Fruit fly (Drosophila melanogaster): ENCODE measurements around the gene CG15198.

DNA sequence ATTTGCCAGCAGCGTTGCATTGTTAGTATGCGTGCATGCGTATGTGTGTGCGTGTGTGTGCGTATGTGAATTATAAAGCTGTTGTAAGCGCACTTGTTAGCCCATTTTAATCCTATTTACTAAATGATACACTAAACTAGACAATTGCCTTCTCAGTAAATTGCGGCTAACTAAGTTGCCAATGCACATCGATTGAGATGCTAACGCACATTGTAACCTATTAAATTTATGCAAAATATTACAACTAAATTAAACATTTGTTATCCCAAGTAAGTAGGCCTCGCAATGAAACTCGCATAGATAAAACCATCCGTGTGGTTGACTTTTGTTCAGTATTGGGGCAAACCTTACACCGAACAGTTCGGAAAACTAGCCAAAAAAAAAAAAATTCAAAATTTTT lies at the start of gene CG15198:
- TF ChIP-seq CG33017 (tag; optimal IDR thresholded peaks at IDR 0.05), result no peak
- no peak for TF ChIP-seq CG14711 (tag; optimal IDR thresholded peaks at IDR 0.05)
- TF ChIP-seq ovo (GFP tag; optimal IDR thresholded peaks at IDR 0.05), result no peak
- no peak for TF ChIP-seq bab1 (GFP tag; optimal IDR thresholded peaks at IDR 0.05)
- no peak for TF ChIP-seq toe (GFP tag; optimal IDR thresholded peaks at IDR 0.05)
- TF ChIP-seq CG7045 (GFP tag; optimal IDR thresholded peaks at IDR 0.05), result no peak
- TF ChIP-seq CG5204 (GFP tag; optimal IDR thresholded peaks at IDR 0.05), result no peak
- no peak for TF ChIP-seq pad (GFP tag; optimal IDR thresholded peaks at IDR 0.05)
- no peak for TF ChIP-seq tj (GFP tag; optimal IDR thresholded peaks at IDR 0.05)
- no peak for TF ChIP-seq Mnt (GFP tag; optimal IDR thresholded peaks at IDR 0.05)
- no peak for TF ChIP-seq kay (GFP tag; ENCODE audit: borderline replicate concordance)
- no peak for TF ChIP-seq Crg-1 (GFP tag; optimal IDR thresholded peaks at IDR 0.05)
- TF ChIP-seq Hr96 (GFP tag; optimal IDR thresholded peaks at IDR 0.05), result no peak
